Worm (Caenorhabditis elegans) whole organism, L1 larva: ENCODE data around the gene skr-17.

Source experiments
- F16B12.6 ChIP-seq: fragments of 150-350 bp; optimal IDR thresholded peaks from 2 replicates; lab custom pipeline; 2014; ENCODE audit warnings: missing biosample characterization, missing genetic modification characterization
- aha-1 ChIP-seq: fragments of 150-350 bp; optimal IDR thresholded peaks from 2 replicates; lab custom pipeline; 2014; ENCODE audit warnings: missing biosample characterization, missing genetic modification characterization
- alr-1 ChIP-seq: fragments of 200-800 bp; sonication (Bioruptor generic); optimal IDR thresholded peaks from 2 replicates; lab custom pipeline; 2018; ENCODE audit warnings: borderline replicate concordance, mild to moderate bottlenecking, missing genetic modification characterization, missing compliant biosample characterization
- aly-2 ChIP-seq: fragments of 150-350 bp; optimal IDR thresholded peaks from 2 replicates; lab custom pipeline; 2014; ENCODE audit warnings: missing biosample characterization, missing genetic modification characterization
- ama-1 ChIP-seq: fragments of 150-350 bp; optimal IDR thresholded peaks from 2 replicates; lab custom pipeline; 2014
- blmp-1 ChIP-seq: fragments of 150-350 bp; optimal IDR thresholded peaks from 2 replicates; lab custom pipeline; 2014; ENCODE audit warnings: missing biosample characterization, missing genetic modification characterization
- ceh-8 ChIP-seq: fragments of 200-800 bp; sonication (Bioruptor generic); optimal IDR thresholded peaks from 2 replicates; lab custom pipeline; 2018; ENCODE audit warnings: mild to moderate bottlenecking, missing genetic modification characterization, moderate library complexity, missing compliant biosample characterization
- ceh-82 ChIP-seq, 3 experiments: fragments of 150-350 bp in 1 of 3; sonication (generic microtip) in 2 of 3; optimal IDR thresholded peaks; 2 replicates each; lab custom pipeline; 2014 to 2017; ENCODE audit warnings: missing biosample characterization in 3 of 3, missing genetic modification characterization in 3 of 3
- ceh-88 ChIP-seq: fragments of 200-800 bp; sonication (Bioruptor generic); IDR thresholded peaks from 2 replicates; pipeline ENCODE4 v1.3.6; 2022; ENCODE audit warnings: missing genetic modification characterization, missing compliant biosample characterization
- dpl-1 ChIP-seq, 3 experiments: fragments of 150-350 bp in 2 of 3; sonication (generic microtip) in 1 of 3; optimal IDR thresholded peaks; 2 replicates each; lab custom pipeline; 2014 to 2017; ENCODE audit warnings: missing biosample characterization in 3 of 3, missing genetic modification characterization in 3 of 3, missing genetic modification reagents in 3 of 3
- efl-1 ChIP-seq, 4 experiments: fragments of 150-350 bp; optimal IDR thresholded peaks in 3 of 4; peaks in 1 of 4; 1 replicate in 1 of 4; 2 replicates in 3 of 4; lab custom pipeline; 2014; ENCODE audit warnings: missing biosample characterization in 2 of 4, missing genetic modification characterization in 2 of 4, missing genetic modification reagents in 2 of 4
- egl-13 ChIP-seq: sonication (generic microtip); optimal IDR thresholded peaks from 2 replicates; lab custom pipeline; 2016; ENCODE audit warnings: missing genotype, missing genetic modification reagents, missing genetic modification characterization, missing compliant biosample characterization
- egl-27 ChIP-seq, 2 experiments: fragments of 150-350 bp in 1 of 2; sonication (generic microtip); optimal IDR thresholded peaks; 3 replicates each; lab custom pipeline; 2017 to 2018; ENCODE audit warnings: missing biosample characterization in 2 of 2, missing genetic modification characterization in 2 of 2, missing genetic modification reagents in 2 of 2
- elt-2 ChIP-seq: sonication (generic microtip); optimal IDR thresholded peaks from 2 replicates; lab custom pipeline; 2016; ENCODE audit warnings: missing genetic modification characterization, mild to moderate bottlenecking, inconsistent platforms, missing compliant biosample characterization, missing genetic modification reagents
- elt-3 ChIP-seq, 6 experiments: fragments of 150-350 bp in 1 of 6; sonication (generic microtip); optimal IDR thresholded peaks; 2 replicates each; lab custom pipeline; 2017 to 2018; ENCODE audit warnings: missing biosample characterization in 6 of 6, missing genetic modification characterization in 6 of 6, inconsistent platforms in 1 of 6
- ets-5 ChIP-seq: fragments of 200-800 bp; sonication (Bioruptor generic); IDR thresholded peaks from 2 replicates; pipeline ENCODE4 v1.3.6; 2022; ENCODE audit warnings: missing genetic modification characterization, missing compliant biosample characterization
- fos-1 ChIP-seq: fragments of 150-350 bp; optimal IDR thresholded peaks from 2 replicates; lab custom pipeline; 2014; ENCODE audit warnings: missing biosample characterization, missing genetic modification characterization
- grh-1 ChIP-seq: fragments of 200-800 bp; sonication (Bioruptor generic); IDR thresholded peaks from 2 replicates; pipeline ENCODE4 v1.3.6; 2022; ENCODE audit warnings: missing genetic modification reagents, missing genetic modification characterization, missing compliant biosample characterization
- hlh-17 ChIP-seq: fragments of 200-800 bp; sonication (Bioruptor generic); optimal IDR thresholded peaks from 2 replicates; lab custom pipeline; 2018; ENCODE audit warnings: missing genetic modification characterization, mild to moderate bottlenecking, missing compliant biosample characterization, moderate library complexity, borderline replicate concordance
- irx-1 ChIP-seq: sonication (generic microtip); optimal IDR thresholded peaks from 2 replicates; lab custom pipeline; 2016; ENCODE audit warnings: missing genetic modification characterization, missing compliant biosample characterization
- lin-14 ChIP-seq: fragments of 200-800 bp; sonication (Bioruptor generic); optimal IDR thresholded peaks from 2 replicates; lab custom pipeline; 2018; ENCODE audit warnings: mild to moderate bottlenecking, missing genetic modification characterization, moderate library complexity, missing compliant biosample characterization
- lin-35 ChIP-seq, 2 experiments: fragments of 150-350 bp; optimal IDR thresholded peaks; 2 replicates each; lab custom pipeline; 2014; ENCODE audit warnings: missing biosample characterization in 2 of 2, missing genetic modification characterization in 2 of 2, missing genetic modification reagents in 2 of 2
- lin-39 ChIP-seq: fragments of 150-350 bp; optimal IDR thresholded peaks from 2 replicates; lab custom pipeline; 2014; ENCODE audit warnings: missing biosample characterization, missing genetic modification reagents, missing genetic modification characterization
- lir-3 ChIP-seq: sonication (generic microtip); optimal IDR thresholded peaks from 2 replicates; lab custom pipeline; 2016; ENCODE audit warnings: mild to moderate bottlenecking, missing genetic modification characterization, moderate library complexity, missing compliant biosample characterization; ENCODE audit not compliant: poor library complexity
- lsy-2 ChIP-seq, 2 experiments: fragments of 150-350 bp; optimal IDR thresholded peaks; 2 replicates each; lab custom pipeline; 2014; ENCODE audit warnings: missing biosample characterization in 2 of 2, missing genetic modification characterization in 2 of 2
- mab-9 ChIP-seq: fragments of 200-800 bp; sonication (Bioruptor generic); IDR thresholded peaks from 2 replicates; pipeline ENCODE4 v1.3.6; 2022; ENCODE audit warnings: missing genetic modification reagents, missing genetic modification characterization, missing compliant biosample characterization
- mef-2 ChIP-seq: fragments of 150-350 bp; optimal IDR thresholded peaks from 2 replicates; lab custom pipeline; 2014; ENCODE audit warnings: missing biosample characterization, missing genetic modification characterization
- mep-1 ChIP-seq: fragments of 150-350 bp; optimal IDR thresholded peaks from 2 replicates; lab custom pipeline; 2014; ENCODE audit warnings: missing biosample characterization, missing genetic modification characterization
- nhr-11 ChIP-seq: fragments of 150-350 bp; optimal IDR thresholded peaks from 2 replicates; lab custom pipeline; 2014; ENCODE audit warnings: missing biosample characterization, missing genetic modification characterization
- nhr-19 ChIP-seq: fragments of 200-800 bp; sonication (Bioruptor generic); conservative IDR thresholded peaks from 2 replicates; pipeline ENCODE4 v1.3.6; 2022; ENCODE audit warnings: missing genetic modification characterization, missing compliant biosample characterization
- nhr-237 ChIP-seq: fragments of 150-350 bp; optimal IDR thresholded peaks from 2 replicates; lab custom pipeline; 2014; ENCODE audit warnings: missing biosample characterization, missing genetic modification characterization
- nhr-47 ChIP-seq: sonication (generic microtip); optimal IDR thresholded peaks from 2 replicates; lab custom pipeline; 2016; ENCODE audit warnings: mild to moderate bottlenecking, missing genetic modification characterization, moderate library complexity, missing compliant biosample characterization
- nhr-71 ChIP-seq: sonication (generic microtip); optimal IDR thresholded peaks from 2 replicates; lab custom pipeline; 2016; ENCODE audit warnings: mild to moderate bottlenecking, missing genetic modification characterization, moderate library complexity, missing compliant biosample characterization
- nhr-77 ChIP-seq: fragments of 150-350 bp; optimal IDR thresholded peaks from 2 replicates; lab custom pipeline; 2014; ENCODE audit warnings: missing biosample characterization, missing genetic modification characterization
- nhr-84 ChIP-seq: sonication (generic microtip); optimal IDR thresholded peaks from 2 replicates; lab custom pipeline; 2017; ENCODE audit warnings: missing biosample characterization, missing genetic modification characterization
- nhr-85 ChIP-seq: sonication (generic microtip); peaks from one replicate; lab custom pipeline; 2016; ENCODE audit warnings: missing genetic modification characterization, inconsistent platforms, missing compliant biosample characterization
- nhr-90 ChIP-seq: sonication (generic microtip); optimal IDR thresholded peaks from 2 replicates; lab custom pipeline; 2016; ENCODE audit warnings: mild to moderate bottlenecking, missing genetic modification characterization, missing compliant biosample characterization; ENCODE audit not compliant: poor library complexity
- pag-3 ChIP-seq: sonication (generic microtip); optimal IDR thresholded peaks from 2 replicates; lab custom pipeline; 2017; ENCODE audit warnings: missing genetic modification characterization, mild to moderate bottlenecking, missing compliant biosample characterization, antibody characterized with exemption, borderline replicate concordance; ENCODE audit not compliant: insufficient read depth
- skn-1 ChIP-seq: fragments of 150-350 bp; optimal IDR thresholded peaks from 2 replicates; lab custom pipeline; 2014; ENCODE audit warnings: missing biosample characterization, missing genetic modification characterization
- snu-23 ChIP-seq: sonication (generic microtip); optimal IDR thresholded peaks from 2 replicates; lab custom pipeline; 2016; ENCODE audit warnings: missing genetic modification characterization, missing compliant biosample characterization
- sptf-1 ChIP-seq: fragments of 150-350 bp; optimal IDR thresholded peaks from 2 replicates; lab custom pipeline; 2014; ENCODE audit warnings: missing biosample characterization, missing genetic modification characterization
- tlp-1 ChIP-seq: fragments of 150-350 bp; optimal IDR thresholded peaks from 2 replicates; lab custom pipeline; 2014; ENCODE audit warnings: missing biosample characterization, missing genetic modification characterization
- unc-130 ChIP-seq: fragments of 150-350 bp; optimal IDR thresholded peaks from 2 replicates; lab custom pipeline; 2017; ENCODE audit warnings: missing biosample characterization, missing genetic modification characterization, inconsistent platforms
- unc-30 ChIP-seq: sonication (generic microtip); optimal IDR thresholded peaks from 2 replicates; lab custom pipeline; 2017; ENCODE audit warnings: missing biosample characterization, missing genetic modification characterization
- unc-86 ChIP-seq: sonication (generic microtip); optimal IDR thresholded peaks from 2 replicates; lab custom pipeline; 2016; ENCODE audit warnings: missing genetic modification characterization, missing compliant biosample characterization
- unc-98 ChIP-seq: fragments of 200-800 bp; sonication (Bioruptor generic); IDR thresholded peaks from 2 replicates; pipeline ENCODE4 v1.3.6; 2022; ENCODE audit warnings: missing genetic modification characterization, missing compliant biosample characterization
- xbp-1 ChIP-seq: sonication (generic microtip); optimal IDR thresholded peaks from 2 replicates; lab custom pipeline; 2016; ENCODE audit warnings: missing genetic modification characterization, missing compliant biosample characterization
- ztf-11 ChIP-seq, 2 experiments: sonication (generic microtip); optimal IDR thresholded peaks; 2 replicates each; lab custom pipeline; 2016 to 2017; ENCODE audit warnings: missing genetic modification characterization in 2 of 2, missing biosample characterization in 1 of 2, missing compliant biosample characterization in 1 of 2
- ztf-4 ChIP-seq: fragments of 150-350 bp; optimal IDR thresholded peaks from 2 replicates; lab custom pipeline; 2014; ENCODE audit warnings: missing biosample characterization, missing genetic modification characterization

skr-17 gene

ce11 chrII:7791408-7792050 is 8.2 kb downstream of the skr-17 start:
- TF ChIP-seq aly-2 (no peak), ets-5 (no peak), nhr-237 (tag; lab: Kevin White, UChicago) (no peak), nhr-47 (peak; percentile 7), elt-3 (tag; optimal IDR thresholded peaks at IDR 0.05; lab: Kevin White, UChicago) (peak in 4 of 6 experiments; percentile 20 to 74 (median 44)), lir-3 (tag; lab: Kevin White, UChicago) (no peak), lsy-2 (tag; optimal IDR thresholded peaks at IDR 0.05; lab: Kevin White, UChicago) (peak; percentile 6 to 32), hlh-17 (GFP tag; lab: Kevin White, UChicago) (no peak), mab-9 (GFP tag; lab: Robert Waterston, UW) (no peak), lin-14 (peak; percentile 67), blmp-1 (tag; lab: Kevin White, UChicago) (peak; percentile 61), nhr-71 (tag; lab: Kevin White, UChicago) (peak; percentile 8), skn-1 (tag; lab: Kevin White, UChicago) (no peak), nhr-84 (no peak), efl-1 (optimal IDR thresholded peaks at IDR 0.05; lab: Kevin White, UChicago) (no peak), efl-1 (GFP tag; optimal IDR thresholded peaks at IDR 0.05 in 1 of 2; lab: Kevin White, UChicago) (peak in 1 of 2 experiments; percentile 41), ztf-11 (tag; optimal IDR thresholded peaks at IDR 0.05; lab: Kevin White, UChicago) (no peak), dpl-1 (GFP tag; optimal IDR thresholded peaks at IDR 0.05; lab: Kevin White, UChicago) (no peak), unc-130 (tag; lab: Kevin White, UChicago) (no peak), irx-1 (tag; lab: Kevin White, UChicago) (no peak), unc-98 (GFP tag; lab: Robert Waterston, UW) (no peak), pag-3 (no peak), nhr-85 (tag; lab: Kevin White, UChicago) (peak; percentile 94), nhr-90 (tag; lab: Kevin White, UChicago) (no peak), ceh-8 (no peak), grh-1 (GFP tag; lab: Robert Waterston, UW) (peak; percentile 75), ama-1 (lab: Kevin White, UChicago) (peak; percentile 29), nhr-19 (GFP tag; lab: Robert Waterston, UW) (peak; percentile 18; the same call in 1 of the 2 replicates)

- TF ChIP-seq fos-1, result no peak
- no peak for TF ChIP-seq dpl-1 (GFP tag; optimal IDR thresholded peaks at IDR 0.05; lab: Kevin White, UChicago)
- TF ChIP-seq elt-2, result no peak
- TF ChIP-seq nhr-11 (tag; lab: Kevin White, UChicago), result no peak
- no peak for TF ChIP-seq sptf-1
- TF ChIP-seq skn-1 (tag; lab: Kevin White, UChicago), result no peak
- no peak for TF ChIP-seq ceh-82 (tag; optimal IDR thresholded peaks at IDR 0.05; lab: Kevin White, UChicago)
- TF ChIP-seq alr-1, result no peak
- no peak for TF ChIP-seq grh-1 (GFP tag; lab: Robert Waterston, UW)
- no peak for TF ChIP-seq ama-1 (lab: Kevin White, UChicago)
- TF ChIP-seq nhr-85 (tag; lab: Kevin White, UChicago), result peak; percentile 89
- TF ChIP-seq aha-1 (tag; lab: Kevin White, UChicago), result no peak
- no peak for TF ChIP-seq lin-35 (GFP tag; optimal IDR thresholded peaks at IDR 0.05; lab: Kevin White, UChicago)
- no peak for TF ChIP-seq tlp-1 (tag; lab: Kevin White, UChicago)
- no peak for TF ChIP-seq nhr-77
- TF ChIP-seq blmp-1 (tag; lab: Kevin White, UChicago), result peak; percentile 50
- TF ChIP-seq mep-1 (tag; lab: Kevin White, UChicago), result peak; percentile 50
- TF ChIP-seq nhr-71 (tag; lab: Kevin White, UChicago), result no peak
- no peak for TF ChIP-seq F16B12.6
- no peak for TF ChIP-seq egl-13 (tag; lab: Kevin White, UChicago)
- no peak for TF ChIP-seq unc-130 (tag; lab: Kevin White, UChicago)
- TF ChIP-seq xbp-1 (tag; lab: Kevin White, UChicago), result no peak
- no peak for TF ChIP-seq mef-2
- no peak for TF ChIP-seq lin-39
- TF ChIP-seq nhr-19 (GFP tag; lab: Robert Waterston, UW), result no peak
- no peak for TF ChIP-seq nhr-90 (tag; lab: Kevin White, UChicago)
- TF ChIP-seq unc-86, result no peak
- TF ChIP-seq ceh-88 (GFP tag; lab: Robert Waterston, UW), result no peak
- TF ChIP-seq mab-9 (GFP tag; lab: Robert Waterston, UW), result no peak
- TF ChIP-seq ztf-4 (tag; lab: Kevin White, UChicago), result no peak
- TF ChIP-seq egl-27 (tag; optimal IDR thresholded peaks at IDR 0.05; lab: Kevin White, UChicago), result no peak
- TF ChIP-seq unc-30, result no peak
- TF ChIP-seq snu-23 (GFP tag; lab: Kevin White, UChicago), result peak; percentile 42
These were observed 9.2 kb downstream of the skr-17 start for ce11 chrII:7792514-7792913.
